Fruit fly (Drosophila melanogaster): ENCODE measurements around the gene Wdr62.

The Wdr62 gene

DNA sequence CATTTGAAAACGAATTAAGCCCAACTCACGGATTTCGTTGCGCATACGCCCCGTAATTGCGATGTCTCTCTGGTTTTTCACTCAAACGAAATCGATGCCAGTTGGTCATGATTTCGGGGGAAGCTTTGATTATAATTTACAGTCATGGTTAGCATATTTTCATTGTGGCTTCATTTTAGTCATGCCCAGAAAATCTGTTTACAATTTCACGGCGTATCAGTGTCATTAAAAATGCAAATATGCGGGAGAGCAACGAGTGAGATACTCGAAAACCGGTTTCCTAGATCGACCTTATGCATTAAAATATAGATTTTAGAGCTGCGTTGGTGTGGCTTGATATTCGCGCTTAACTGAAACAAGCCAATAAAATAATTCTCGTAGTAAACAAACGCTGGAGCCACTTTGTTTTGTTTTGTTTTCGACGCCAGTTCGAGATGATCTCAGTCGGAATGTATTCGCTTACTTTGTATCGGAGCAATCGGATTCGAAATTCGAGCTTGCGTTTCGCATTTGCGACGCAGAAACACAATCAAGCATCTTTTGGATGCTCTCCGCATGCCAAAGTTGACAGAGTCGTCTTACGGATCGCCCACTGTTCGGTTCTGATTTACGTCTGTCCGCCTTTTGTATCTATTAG lies 46.3 kb downstream of the Wdr62 start:
- TF ChIP-seq CG33017 (tag; optimal IDR thresholded peaks at IDR 0.05): no peak
- no peak for TF ChIP-seq tj (GFP tag; optimal IDR thresholded peaks at IDR 0.05)
- no peak for TF ChIP-seq Crg-1 (GFP tag; optimal IDR thresholded peaks at IDR 0.05)
- TF ChIP-seq CG12768 (GFP tag; optimal IDR thresholded peaks at IDR 0.05): no peak
- TF ChIP-seq cic (GFP tag; optimal IDR thresholded peaks at IDR 0.05): no peak
- TF ChIP-seq CG7045 (GFP tag; optimal IDR thresholded peaks at IDR 0.05): no peak
- no peak for TF ChIP-seq pad (GFP tag; optimal IDR thresholded peaks at IDR 0.05)
- no peak for TF ChIP-seq ovo (GFP tag; optimal IDR thresholded peaks at IDR 0.05)
- no peak for TF ChIP-seq Mnt (GFP tag; optimal IDR thresholded peaks at IDR 0.05)
- no peak for TF ChIP-seq bab1 (GFP tag; optimal IDR thresholded peaks at IDR 0.05)
- TF ChIP-seq CG1620 (GFP tag; optimal IDR thresholded peaks at IDR 0.05): no peak
- no peak for TF ChIP-seq Clk (GFP tag; optimal IDR thresholded peaks at IDR 0.05)
- no peak for TF ChIP-seq cnc (optimal IDR thresholded peaks at IDR 0.05)

DNA sequence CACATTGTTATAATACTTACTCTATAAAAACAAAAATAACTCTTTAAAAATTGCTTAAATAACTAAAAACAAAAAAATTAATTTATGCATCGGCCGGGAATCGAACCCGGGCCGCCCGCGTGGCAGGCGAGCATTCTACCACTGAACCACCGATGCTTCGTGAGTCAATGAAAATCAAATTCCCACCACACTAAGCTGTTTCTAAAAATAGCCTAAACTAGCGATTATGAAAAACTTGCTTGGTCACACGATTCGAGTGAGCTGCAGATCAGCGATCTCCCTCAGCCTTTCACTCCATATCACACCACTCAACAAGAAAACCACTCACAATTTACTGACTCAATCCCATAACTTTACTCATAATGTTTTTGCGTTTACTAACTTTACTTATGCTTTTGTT lies 53.6 kb downstream of the Wdr62 start:
- no peak for TF ChIP-seq pad (GFP tag; optimal IDR thresholded peaks at IDR 0.05)
- no peak for TF ChIP-seq ovo (GFP tag; optimal IDR thresholded peaks at IDR 0.05)
- no peak for TF ChIP-seq kay (GFP tag; ENCODE audit: borderline replicate concordance)
- TF ChIP-seq cnc (optimal IDR thresholded peaks at IDR 0.05): peak in 1 of 2 experiments; percentile 59
- TF ChIP-seq cic (GFP tag; optimal IDR thresholded peaks at IDR 0.05): no peak
- no peak for TF ChIP-seq Mnt (GFP tag; optimal IDR thresholded peaks at IDR 0.05)
- no peak for TF ChIP-seq bab1 (GFP tag; optimal IDR thresholded peaks at IDR 0.05)
- TF ChIP-seq CG5204 (GFP tag; optimal IDR thresholded peaks at IDR 0.05): no peak
- TF ChIP-seq tj (GFP tag; optimal IDR thresholded peaks at IDR 0.05): peak; percentile 47
- no peak for TF ChIP-seq CG11617 (GFP tag; optimal IDR thresholded peaks at IDR 0.05)
- TF ChIP-seq Hr96 (GFP tag; optimal IDR thresholded peaks at IDR 0.05): no peak
- TF ChIP-seq CG14711 (tag; optimal IDR thresholded peaks at IDR 0.05): no peak
- TF ChIP-seq Clk (GFP tag; optimal IDR thresholded peaks at IDR 0.05): no peak
- no peak for TF ChIP-seq CG7045 (GFP tag; optimal IDR thresholded peaks at IDR 0.05)
- TF ChIP-seq toe (GFP tag; optimal IDR thresholded peaks at IDR 0.05): no peak

DNA sequence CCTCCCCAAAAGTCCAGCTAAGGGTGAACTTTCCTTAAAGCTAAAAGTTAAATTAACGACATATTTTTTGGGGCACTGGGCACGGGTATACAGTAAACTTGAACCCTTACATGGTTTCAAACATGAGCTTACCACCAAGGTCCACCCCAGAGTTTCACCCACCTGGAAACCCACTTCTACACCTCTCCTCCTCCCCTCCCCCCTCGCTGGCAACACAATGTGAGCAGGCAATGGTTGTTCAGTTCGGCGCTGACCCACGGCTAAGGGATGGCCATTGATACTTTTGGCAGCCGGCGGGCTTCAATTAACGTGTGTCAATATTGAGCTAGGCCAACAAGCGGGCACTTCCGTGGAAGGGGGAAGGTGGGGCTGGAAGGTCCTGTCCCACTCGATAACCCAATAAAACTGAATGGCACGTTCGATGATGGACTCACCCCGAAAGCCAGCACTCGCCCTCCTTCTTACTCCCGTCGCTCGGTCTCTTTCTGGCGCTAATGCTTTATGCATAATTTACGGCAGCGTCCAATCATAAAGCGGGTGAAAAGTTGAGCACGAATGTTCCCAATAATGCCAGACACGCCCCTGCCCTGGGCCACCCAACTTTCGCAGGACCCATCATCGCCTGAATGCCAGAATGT lies 60.2 kb downstream of the Wdr62 start:
- no peak for TF ChIP-seq toe (GFP tag; optimal IDR thresholded peaks at IDR 0.05)
- no peak for TF ChIP-seq Crg-1 (GFP tag; optimal IDR thresholded peaks at IDR 0.05)
- no peak for TF ChIP-seq tj (GFP tag; optimal IDR thresholded peaks at IDR 0.05)
- no peak for TF ChIP-seq cic (GFP tag; optimal IDR thresholded peaks at IDR 0.05)
- TF ChIP-seq CG1620 (GFP tag; optimal IDR thresholded peaks at IDR 0.05): no peak
- no peak for TF ChIP-seq bab1 (GFP tag; optimal IDR thresholded peaks at IDR 0.05)
- no peak for TF ChIP-seq Clk (GFP tag; optimal IDR thresholded peaks at IDR 0.05)
- no peak for TF ChIP-seq CG11617 (GFP tag; optimal IDR thresholded peaks at IDR 0.05)
- TF ChIP-seq pad (GFP tag; optimal IDR thresholded peaks at IDR 0.05): no peak
- TF ChIP-seq CG7045 (GFP tag; optimal IDR thresholded peaks at IDR 0.05): no peak

DNA sequence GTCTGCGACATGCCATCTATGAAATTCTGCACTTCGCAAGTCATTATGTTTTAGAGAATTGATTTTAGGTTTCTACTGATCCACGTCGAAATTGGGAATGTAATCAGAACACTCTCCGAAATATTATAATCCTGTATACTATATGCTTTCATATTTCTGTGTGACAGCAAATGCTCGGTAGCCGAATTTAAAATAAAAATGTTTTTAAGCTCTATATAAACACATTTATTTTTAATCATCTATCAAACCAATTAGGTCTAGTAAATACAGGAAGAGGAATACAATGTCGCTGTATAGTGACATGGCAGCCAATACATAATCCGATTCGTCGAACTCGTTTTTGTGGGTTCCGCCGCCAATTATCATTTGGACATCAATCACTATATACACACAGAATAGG lies 61.2 kb downstream of the Wdr62 start, which contains the start of gene CG15357:
Gene CG15357, minus strand, starts transcription at position 101 of the 400 bp plus-strand sequence.
- no peak for TF ChIP-seq CG12768 (GFP tag; optimal IDR thresholded peaks at IDR 0.05)
- no peak for TF ChIP-seq Mnt (GFP tag; optimal IDR thresholded peaks at IDR 0.05)
- no peak for TF ChIP-seq CG14711 (tag; optimal IDR thresholded peaks at IDR 0.05)
- no peak for TF ChIP-seq CG7045 (GFP tag; optimal IDR thresholded peaks at IDR 0.05)

DNA sequence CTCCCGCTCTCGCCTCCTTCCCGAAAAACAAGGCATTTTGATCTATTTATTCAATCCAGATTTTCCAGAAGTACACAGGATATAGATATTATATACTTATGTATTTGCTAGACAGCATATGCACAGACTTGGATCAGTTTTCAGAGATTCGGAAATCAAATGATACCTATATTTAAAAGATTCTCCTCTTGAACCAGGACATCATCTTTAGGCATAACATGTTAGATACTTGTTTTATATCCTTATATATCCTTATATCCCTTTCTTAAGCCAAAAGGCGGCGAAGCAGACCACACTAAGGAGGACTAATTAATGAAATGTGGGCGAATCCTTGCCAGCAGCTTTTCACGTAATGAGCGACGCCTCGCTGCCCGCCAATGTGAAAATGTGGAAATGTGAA lies 62.2 kb downstream of the Wdr62 start, which contains the start of gene CG33673:
Gene CG33673, minus strand, starts transcription at position 101 of the 400 bp plus-strand sequence.
- TF ChIP-seq CG14711 (tag; optimal IDR thresholded peaks at IDR 0.05) (no peak), CG5204 (GFP tag; optimal IDR thresholded peaks at IDR 0.05) (no peak), kay (GFP tag; ENCODE audit: borderline replicate concordance) (no peak), tj (GFP tag; optimal IDR thresholded peaks at IDR 0.05) (no peak), Hr96 (GFP tag; optimal IDR thresholded peaks at IDR 0.05) (no peak), cic (GFP tag; optimal IDR thresholded peaks at IDR 0.05) (no peak), Mnt (GFP tag; optimal IDR thresholded peaks at IDR 0.05) (no peak), CG7045 (GFP tag; optimal IDR thresholded peaks at IDR 0.05) (no peak), bab1 (GFP tag; optimal IDR thresholded peaks at IDR 0.05) (no peak), CG12768 (GFP tag; optimal IDR thresholded peaks at IDR 0.05) (no peak), Crg-1 (GFP tag; optimal IDR thresholded peaks at IDR 0.05) (no peak), CG11617 (GFP tag; optimal IDR thresholded peaks at IDR 0.05) (no peak), cnc (optimal IDR thresholded peaks at IDR 0.05) (no peak)

DNA sequence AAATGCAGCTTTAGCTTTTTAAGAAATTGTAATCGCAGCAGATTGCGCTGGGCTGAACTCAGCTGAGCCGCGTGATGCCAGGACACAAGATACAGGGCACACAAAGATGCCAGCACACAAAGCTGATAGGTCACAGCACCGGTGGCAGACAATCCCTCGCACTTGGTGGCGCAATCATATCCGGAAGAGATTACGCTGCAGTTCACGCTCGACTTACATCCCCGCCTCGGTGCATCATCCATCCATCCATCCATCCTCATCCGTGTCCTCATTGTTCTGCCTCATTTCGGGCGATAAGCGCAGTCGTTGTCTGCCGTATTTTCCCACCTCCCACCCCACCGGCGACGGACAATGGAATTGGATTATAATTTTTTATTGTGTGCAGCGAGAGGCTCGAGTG lies 63.5 kb downstream of the Wdr62 start:
- TF ChIP-seq ovo (GFP tag; optimal IDR thresholded peaks at IDR 0.05): no peak
- no peak for TF ChIP-seq cic (GFP tag; optimal IDR thresholded peaks at IDR 0.05)
- no peak for TF ChIP-seq CG5204 (GFP tag; optimal IDR thresholded peaks at IDR 0.05)
- TF ChIP-seq CG14711 (tag; optimal IDR thresholded peaks at IDR 0.05): no peak
- TF ChIP-seq pad (GFP tag; optimal IDR thresholded peaks at IDR 0.05): no peak
- no peak for TF ChIP-seq toe (GFP tag; optimal IDR thresholded peaks at IDR 0.05)
- no peak for TF ChIP-seq CG1620 (GFP tag; optimal IDR thresholded peaks at IDR 0.05)
- TF ChIP-seq CG7045 (GFP tag; optimal IDR thresholded peaks at IDR 0.05): no peak

DNA sequence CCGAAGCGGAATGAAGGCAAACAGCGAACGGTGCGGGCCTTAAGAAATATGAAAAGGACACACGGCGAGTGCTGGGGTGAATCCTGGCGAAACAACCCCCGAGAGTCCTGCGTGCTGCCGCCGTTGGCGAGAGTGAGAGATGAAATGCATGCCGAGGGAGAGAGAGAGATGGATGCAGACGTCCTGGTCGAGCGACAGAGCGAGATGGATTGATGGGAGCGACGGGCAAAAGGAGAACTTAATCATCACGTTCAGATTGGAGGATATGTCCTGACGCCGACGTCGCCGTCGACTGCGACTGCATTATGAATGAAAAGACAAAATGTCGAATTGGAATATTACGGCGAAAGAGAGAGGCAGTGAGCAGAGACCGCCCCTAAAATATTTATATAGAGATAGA lies 70.1 kb downstream of the Wdr62 start:
- TF ChIP-seq kay (GFP tag; ENCODE audit: borderline replicate concordance): no peak
- no peak for TF ChIP-seq toe (GFP tag; optimal IDR thresholded peaks at IDR 0.05)
- TF ChIP-seq pad (GFP tag; optimal IDR thresholded peaks at IDR 0.05): no peak
- TF ChIP-seq Hr96 (GFP tag; optimal IDR thresholded peaks at IDR 0.05): no peak
- TF ChIP-seq Crg-1 (GFP tag; optimal IDR thresholded peaks at IDR 0.05): no peak
- no peak for TF ChIP-seq CG7045 (GFP tag; optimal IDR thresholded peaks at IDR 0.05)

All from whole organism, adult.